Worm (Caenorhabditis elegans): Measurements from ENCODE around the gene Y54G2A.10.

DNA sequence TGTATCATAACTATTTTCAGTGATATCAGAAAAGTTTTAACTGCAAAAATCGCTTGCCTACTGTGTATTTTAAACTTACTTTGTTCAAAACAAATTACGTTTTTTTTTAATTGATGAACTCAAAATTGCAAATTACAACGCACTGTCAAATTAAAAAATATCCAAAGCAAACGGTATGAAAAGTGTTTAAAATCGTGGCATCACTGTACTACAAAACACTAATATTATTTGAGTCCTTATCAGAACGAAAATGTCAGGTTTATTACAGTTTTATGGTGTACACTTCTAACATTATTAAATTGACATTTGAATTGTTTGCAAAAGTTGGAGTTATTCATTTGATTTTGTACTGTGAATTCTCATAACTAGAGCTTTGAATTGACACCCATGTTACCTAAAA, 41.8 kb downstream of the Y54G2A.10 start, which contains the start of gene clec-83:
- no peak for TF ChIP-seq snpc-4 (tag; optimal IDR thresholded peaks at IDR 0.05)
- TF ChIP-seq tbx-2 (tag; optimal IDR thresholded peaks at IDR 0.05) = no peak
- TF ChIP-seq unc-62 (GFP tag; optimal IDR thresholded peaks at IDR 0.05) = no peak
- TF ChIP-seq nhr-76 (tag; optimal IDR thresholded peaks at IDR 0.05) = no peak
- TF ChIP-seq fkh-10 (GFP tag; optimal IDR thresholded peaks at IDR 0.05) = no peak
- no peak for TF ChIP-seq nhr-11 (tag; optimal IDR thresholded peaks at IDR 0.05)
- no peak for TF ChIP-seq aly-2 (tag; optimal IDR thresholded peaks at IDR 0.05)
- no peak for TF ChIP-seq ztf-11 (tag; optimal IDR thresholded peaks at IDR 0.05)
- TF ChIP-seq R02D3.7 (tag; optimal IDR thresholded peaks at IDR 0.05) = no peak
- TF ChIP-seq daf-12 (tag; optimal IDR thresholded peaks at IDR 0.05) = no peak

Data from whole organism, L3 larva.